Worm (Caenorhabditis elegans) whole organism, L2 larva: Measurements from ENCODE around the gene B0496.6.

Source experiments
- R02D3.7 ChIP-seq: fragments of 150-350 bp; optimal IDR thresholded peaks from 2 replicates; lab custom pipeline; 2014; ENCODE audit warnings: missing biosample characterization, missing genetic modification characterization
- aly-2 ChIP-seq: fragments of 150-350 bp; optimal IDR thresholded peaks from 2 replicates; lab custom pipeline; 2014; ENCODE audit warnings: missing biosample characterization, missing genetic modification characterization
- egl-27 ChIP-seq: sonication (generic microtip); optimal IDR thresholded peaks from 3 replicates; lab custom pipeline; 2017; ENCODE audit warnings: missing biosample characterization, missing genetic modification reagents, missing genetic modification characterization
- elt-3 ChIP-seq: sonication (generic microtip); optimal IDR thresholded peaks from 2 replicates; lab custom pipeline; 2017; ENCODE audit warnings: missing biosample characterization, missing genetic modification characterization
- mab-5 ChIP-seq: fragments of 150-350 bp; optimal IDR thresholded peaks from 2 replicates; lab custom pipeline; 2014; ENCODE audit warnings: missing biosample characterization, missing genetic modification characterization
- snpc-4 ChIP-seq: fragments of 150-350 bp; optimal IDR thresholded peaks from 2 replicates; lab custom pipeline; 2014; ENCODE audit warnings: missing biosample characterization, missing genetic modification characterization

DNA sequence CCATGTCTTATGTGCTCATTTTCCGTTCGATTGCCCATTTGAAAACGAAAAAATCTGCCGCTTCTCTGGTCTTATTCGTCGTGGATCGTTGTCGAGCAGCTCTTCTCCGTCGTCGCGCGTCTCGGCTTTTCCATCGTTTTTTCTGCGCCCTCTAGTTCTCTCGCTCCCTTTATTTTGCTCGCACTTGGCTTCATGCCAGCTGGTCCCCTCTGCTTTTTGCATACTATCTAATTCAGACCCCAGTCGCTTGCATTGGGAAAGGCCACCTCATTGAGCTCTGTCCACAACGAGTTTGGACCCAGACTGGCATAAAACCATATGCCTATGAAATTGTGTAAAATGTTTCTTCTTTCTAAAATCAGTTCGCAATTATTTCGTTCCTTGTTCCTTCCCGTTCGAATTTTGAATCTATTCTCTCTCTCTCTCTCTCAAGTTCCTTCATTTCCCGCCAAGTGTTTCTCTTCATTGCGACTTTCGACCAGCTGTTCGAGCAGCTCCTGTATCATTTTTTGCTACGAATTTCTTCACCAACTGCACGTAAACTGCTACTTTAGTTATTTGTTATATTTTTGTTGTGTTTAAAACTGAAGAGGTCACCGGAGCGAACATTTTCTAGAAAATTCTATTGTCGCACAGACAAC, 28.7 kb upstream of the B0496.6 start:
- TF ChIP-seq R02D3.7 (tag; lab: Kevin White, UChicago) (no peak), mab-5 (tag; lab: Kevin White, UChicago) (no peak), egl-27 (no peak), snpc-4 (no peak), aly-2 (tag; lab: Kevin White, UChicago) (no peak), elt-3 (no peak)
